Fruit fly (Drosophila melanogaster): ENCODE results near the gene CG1835.

Gene CG1835

dm6 chrX:20656535-20657350 lies 5.0 kb upstream of the CG1835 start, which contains the start of gene Cyp6v1 (continued):
- TF ChIP-seq Dref (GFP tag; IDR thresholded peaks at IDR 0.05) (no peak), Gsc (GFP tag; IDR thresholded peaks at IDR 0.05) (no peak), luna (GFP tag; optimal IDR thresholded peaks at IDR 0.05) (no peak), CG18011 (GFP tag; optimal IDR thresholded peaks at IDR 0.05) (peak; percentile 27), CG30431 (GFP tag; optimal IDR thresholded peaks at IDR 0.05) (no peak), Aef1 (GFP tag; IDR thresholded peaks at IDR 0.05) (peak; percentile 33; the same call in 1 of the 3 replicates), sim (GFP tag; IDR thresholded peaks at IDR 0.05) (no peak), CG8359 (GFP tag; optimal IDR thresholded peaks at IDR 0.05; ENCODE audit: borderline replicate concordance) (no peak), Fer2 (tag; optimal IDR thresholded peaks at IDR 0.05) (no peak), mld (GFP tag; IDR thresholded peaks at IDR 0.05; ENCODE audit: partially characterized antibody) (no peak), kay (GFP tag; optimal IDR thresholded peaks at IDR 0.05) (peak; percentile 3), jumu (GFP tag; optimal IDR thresholded peaks at IDR 0.05) (no peak), Atf3 (GFP tag; optimal IDR thresholded peaks at IDR 0.05) (no peak), CG6272 (GFP tag; IDR thresholded peaks at IDR 0.05) (no peak), dmrt99B (tag; optimal IDR thresholded peaks at IDR 0.05) (peak; percentile 53), Pdp1 (GFP tag; optimal IDR thresholded peaks at IDR 0.05) (peak in 1 of 2 experiments; percentile 35), GATAe (GFP tag; conservative IDR thresholded peaks at IDR 0.05) (no peak), Dad (GFP tag; optimal IDR thresholded peaks at IDR 0.05) (no peak), kni (GFP tag; optimal IDR thresholded peaks at IDR 0.05) (no peak), Usf (GFP tag; optimal IDR thresholded peaks at IDR 0.05) (peak; percentile 52), CG1529 (GFP tag; optimal IDR thresholded peaks at IDR 0.05) (no peak), Abd-B (GFP tag; optimal IDR thresholded peaks at IDR 0.05) (peak; percentile 49), Sox100B (GFP tag; optimal IDR thresholded peaks at IDR 0.05) (peak; percentile 51), Ssrp (tag; optimal IDR thresholded peaks at IDR 0.05) (no peak), CG14710 (tag; optimal IDR thresholded peaks at IDR 0.05) (no peak), ro (GFP tag; IDR thresholded peaks at IDR 0.05) (no peak), CG11560 (tag; IDR thresholded peaks at IDR 0.05) (no peak), Med (GFP tag) (peak; percentile 79), HLH3B (GFP tag; IDR thresholded peaks at IDR 0.05) (no peak), CG6813 (GFP tag; optimal IDR thresholded peaks at IDR 0.05) (no peak), az2 (GFP tag; optimal IDR thresholded peaks at IDR 0.05) (peak; percentile 6), Elba2 (GFP tag; optimal IDR thresholded peaks at IDR 0.05) (no peak), CG11723 (GFP tag; optimal IDR thresholded peaks at IDR 0.05) (peak; percentile 20), fd96Cb (tag; optimal IDR thresholded peaks at IDR 0.05) (no peak), CG14014 (GFP tag; IDR thresholded peaks at IDR 0.05) (no peak; the same call in 1 of the 2 replicates), CG16815 (GFP tag; optimal IDR thresholded peaks at IDR 0.05) (peak; percentile 34), CG6765 (GFP tag; optimal IDR thresholded peaks at IDR 0.05) (peak; percentile 33), wek (GFP tag; optimal IDR thresholded peaks at IDR 0.05) (no peak), CG9932 (GFP tag; IDR thresholded peaks at IDR 0.05) (peak; percentile 45), CG14050 (GFP tag; IDR thresholded peaks at IDR 0.05) (no peak), Ravus (GFP tag; IDR thresholded peaks at IDR 0.05) (no peak), klu (GFP tag; IDR thresholded peaks at IDR 0.05) (0 out of 2 replicates have a peak, but pooled peaks have one; percentile 19), pho (GFP tag; optimal IDR thresholded peaks at IDR 0.05) (peak; percentile 40), Dip3 (GFP tag; optimal IDR thresholded peaks at IDR 0.05) (no peak), BEAF-32 (GFP tag; optimal IDR thresholded peaks at IDR 0.05) (no peak), lab (GFP tag; optimal IDR thresholded peaks at IDR 0.05) (peak; percentile 25), eve (GFP tag; optimal IDR thresholded peaks at IDR 0.05) (no peak), crc (GFP tag; optimal IDR thresholded peaks at IDR 0.05) (no peak), gcm2 (GFP tag; optimal IDR thresholded peaks at IDR 0.05) (no peak), NC2β (GFP tag; optimal IDR thresholded peaks at IDR 0.05) (no peak)
